Worm (Caenorhabditis elegans) whole organism, L2 larva: Measurements from ENCODE around the gene nhr-204.

ENCODE experiments used
- C34F6.9 ChIP-seq: fragments of 150-350 bp; optimal IDR thresholded peaks from 2 replicates; lab custom pipeline; 2014; ENCODE audit warnings: missing biosample characterization, missing genetic modification characterization
- F13H6.1 ChIP-seq: sonication (generic microtip); optimal IDR thresholded peaks from 2 replicates; lab custom pipeline; 2016; ENCODE audit warnings: missing genetic modification characterization, missing compliant biosample characterization
- R02D3.7 ChIP-seq: fragments of 150-350 bp; optimal IDR thresholded peaks from 2 replicates; lab custom pipeline; 2014; ENCODE audit warnings: missing biosample characterization, missing genetic modification characterization
- ZK546.5 ChIP-seq: sonication (generic microtip); optimal IDR thresholded peaks from 2 replicates; lab custom pipeline; 2017; ENCODE audit warnings: missing biosample characterization, missing genetic modification characterization
- alr-1 ChIP-seq: fragments of 150-350 bp; optimal IDR thresholded peaks from 2 replicates; lab custom pipeline; 2014; ENCODE audit warnings: missing biosample characterization, missing genetic modification characterization
- aly-2 ChIP-seq: fragments of 150-350 bp; optimal IDR thresholded peaks from 2 replicates; lab custom pipeline; 2014; ENCODE audit warnings: missing biosample characterization, missing genetic modification characterization
- blmp-1 ChIP-seq: sonication (generic microtip); optimal IDR thresholded peaks from 2 replicates; lab custom pipeline; 2017; ENCODE audit warnings: missing genetic modification characterization, mild to moderate bottlenecking, missing compliant biosample characterization, antibody characterized with exemption, moderate library complexity; ENCODE audit not compliant: insufficient read depth
- ceh-16 ChIP-seq: fragments of 150-350 bp; optimal IDR thresholded peaks from 2 replicates; lab custom pipeline; 2014; ENCODE audit warnings: missing biosample characterization, missing genetic modification characterization
- ceh-82 ChIP-seq: fragments of 150-350 bp; optimal IDR thresholded peaks from 2 replicates; lab custom pipeline; 2014; ENCODE audit warnings: missing biosample characterization, missing genetic modification characterization
- dmd-4 ChIP-seq: sonication (generic microtip); optimal IDR thresholded peaks from 2 replicates; lab custom pipeline; 2017; ENCODE audit warnings: missing biosample characterization, missing genetic modification characterization
- egl-27 ChIP-seq: sonication (generic microtip); optimal IDR thresholded peaks from 3 replicates; lab custom pipeline; 2017; ENCODE audit warnings: missing biosample characterization, missing genetic modification reagents, missing genetic modification characterization
- elt-1 ChIP-seq: fragments of 150-350 bp; optimal IDR thresholded peaks from 2 replicates; lab custom pipeline; 2014; ENCODE audit warnings: missing biosample characterization, missing genetic modification characterization
- elt-3 ChIP-seq: sonication (generic microtip); optimal IDR thresholded peaks from 2 replicates; lab custom pipeline; 2017; ENCODE audit warnings: missing biosample characterization, missing genetic modification characterization
- lin-11 ChIP-seq: fragments of 150-350 bp; sonication (generic microtip); optimal IDR thresholded peaks from 2 replicates; lab custom pipeline; 2014; ENCODE audit warnings: missing biosample characterization, missing genetic modification characterization, inconsistent platforms, mixed read lengths
- lin-13 ChIP-seq: fragments of 150-350 bp; optimal IDR thresholded peaks from 2 replicates; lab custom pipeline; 2014; ENCODE audit warnings: missing biosample characterization, missing genetic modification reagents, missing genetic modification characterization
- lin-39 ChIP-seq: fragments of 150-350 bp; optimal IDR thresholded peaks from 2 replicates; lab custom pipeline; 2014; ENCODE audit warnings: missing biosample characterization, missing genetic modification reagents, missing genetic modification characterization
- lsy-2 ChIP-seq, 2 experiments: fragments of 150-350 bp in 1 of 2; sonication (generic microtip) in 1 of 2; optimal IDR thresholded peaks; 2 replicates each; lab custom pipeline; 2014 to 2017; ENCODE audit warnings: missing biosample characterization in 2 of 2, missing genetic modification characterization in 2 of 2
- mab-5 ChIP-seq: fragments of 150-350 bp; optimal IDR thresholded peaks from 2 replicates; lab custom pipeline; 2014; ENCODE audit warnings: missing biosample characterization, missing genetic modification characterization
- mdl-1 ChIP-seq, 2 experiments: fragments of 150-350 bp in 1 of 2; sonication (generic microtip) in 1 of 2; optimal IDR thresholded peaks; 2 replicates each; lab custom pipeline; 2017; ENCODE audit warnings: missing biosample characterization in 2 of 2, missing genetic modification characterization in 2 of 2
- nhr-10 ChIP-seq: sonication (generic microtip); optimal IDR thresholded peaks from 2 replicates; lab custom pipeline; 2017; ENCODE audit warnings: missing biosample characterization, missing genetic modification characterization
- nhr-11 ChIP-seq: fragments of 150-350 bp; optimal IDR thresholded peaks from 2 replicates; lab custom pipeline; 2014; ENCODE audit warnings: missing biosample characterization, missing genetic modification characterization
- nhr-12 ChIP-seq: fragments of 150-350 bp; optimal IDR thresholded peaks from 2 replicates; lab custom pipeline; 2014; ENCODE audit warnings: missing biosample characterization, missing genetic modification characterization
- nhr-129 ChIP-seq: fragments of 150-350 bp; optimal IDR thresholded peaks from 2 replicates; lab custom pipeline; 2014; ENCODE audit warnings: missing biosample characterization, missing genetic modification characterization
- nhr-23 ChIP-seq: fragments of 150-350 bp; optimal IDR thresholded peaks from 2 replicates; lab custom pipeline; 2014; ENCODE audit warnings: missing biosample characterization, missing genetic modification reagents, missing genetic modification characterization
- nhr-237 ChIP-seq: fragments of 150-350 bp; optimal IDR thresholded peaks from 2 replicates; lab custom pipeline; 2014; ENCODE audit warnings: missing biosample characterization, missing genetic modification characterization
- nhr-25 ChIP-seq: fragments of 150-350 bp; sonication (generic microtip); optimal IDR thresholded peaks from 3 replicates; lab custom pipeline; 2014; ENCODE audit warnings: missing biosample characterization, missing genetic modification characterization
- nhr-77 ChIP-seq: fragments of 150-350 bp; optimal IDR thresholded peaks from 2 replicates; lab custom pipeline; 2014; ENCODE audit warnings: missing biosample characterization, missing genetic modification characterization
- peb-1 ChIP-seq: fragments of 150-350 bp; optimal IDR thresholded peaks from 2 replicates; lab custom pipeline; 2014; ENCODE audit warnings: missing biosample characterization, missing genetic modification characterization
- sem-4 ChIP-seq: fragments of 150-350 bp; optimal IDR thresholded peaks from 2 replicates; lab custom pipeline; 2014; ENCODE audit warnings: missing biosample characterization, missing genetic modification reagents, missing genetic modification characterization
- sma-9 ChIP-seq, 2 experiments: fragments of 150-350 bp in 1 of 2; sonication (generic microtip) in 1 of 2; optimal IDR thresholded peaks; 2 replicates each; lab custom pipeline; 2014 to 2016; ENCODE audit warnings: missing genetic modification characterization in 2 of 2, mild to moderate bottlenecking in 1 of 2, missing biosample characterization in 1 of 2, missing compliant biosample characterization in 1 of 2, missing genetic modification reagents in 1 of 2, moderate library complexity in 1 of 2
- unc-39 ChIP-seq: fragments of 150-350 bp; optimal IDR thresholded peaks from 2 replicates; lab custom pipeline; 2014; ENCODE audit warnings: missing biosample characterization, missing genetic modification characterization
- unc-55 ChIP-seq: fragments of 150-350 bp; sonication (generic microtip); optimal IDR thresholded peaks from 3 replicates; lab custom pipeline; 2014; ENCODE audit warnings: missing biosample characterization, missing genetic modification reagents, missing genetic modification characterization
- ztf-1 ChIP-seq: fragments of 200-800 bp; sonication (Bioruptor generic); conservative IDR thresholded peaks from 2 replicates; pipeline ENCODE4 v1.3.6; 2022; ENCODE audit warnings: missing genetic modification characterization, missing compliant biosample characterization
- ztf-11 ChIP-seq: sonication (generic microtip); optimal IDR thresholded peaks from 2 replicates; lab custom pipeline; 2017; ENCODE audit warnings: missing biosample characterization, missing genetic modification characterization
- ztf-4 ChIP-seq: fragments of 150-350 bp; optimal IDR thresholded peaks from 2 replicates; lab custom pipeline; 2014; ENCODE audit warnings: missing biosample characterization, missing genetic modification characterization

Gene nhr-204

ce11 chrV:258730-259129 is at the start of gene nhr-204:
Gene nhr-204, minus strand, starts transcription at chrV:258830.
- TF ChIP-seq F13H6.1 (no peak), nhr-23 (tag; lab: Kevin White, UChicago) (no peak), peb-1 (tag; lab: Kevin White, UChicago) (no peak), lsy-2 (tag; optimal IDR thresholded peaks at IDR 0.05; lab: Kevin White, UChicago) (no peak)

ce11 chrV:304613-305012 is 46.0 kb upstream of the nhr-204 start, which contains the start of gene F33E11.3:
Gene F33E11.3, minus strand, starts transcription at chrV:304713.
- no peak for TF ChIP-seq lsy-2 (tag; optimal IDR thresholded peaks at IDR 0.05; lab: Kevin White, UChicago)
- no peak for TF ChIP-seq ceh-16 (tag; lab: Kevin White, UChicago)
- peak; percentile 2 for TF ChIP-seq unc-55
- TF ChIP-seq lin-39 (tag; lab: Kevin White, UChicago): no peak
- TF ChIP-seq, all 48 proteins: peak for 1

- TF ChIP-seq lin-11 (tag; lab: Kevin White, UChicago) (no peak), ZK546.5 (tag; lab: Kevin White, UChicago) (no peak), ztf-1 (GFP tag; lab: Robert Waterston, UW) (no peak), unc-55 (no peak), nhr-12 (tag; lab: Kevin White, UChicago) (no peak), elt-3 (tag; lab: Kevin White, UChicago) (no peak), peb-1 (tag; lab: Kevin White, UChicago) (no peak), nhr-129 (no peak), mdl-1 (tag; optimal IDR thresholded peaks at IDR 0.05; lab: Kevin White, UChicago) (no peak), nhr-10 (tag; lab: Kevin White, UChicago) (no peak), R02D3.7 (no peak), ztf-4 (tag; lab: Kevin White, UChicago) (no peak), sem-4 (no peak)
These were observed 44.6 kb upstream of the nhr-204 start for ce11 chrV:303271-303670.

- TF ChIP-seq alr-1 (tag; lab: Kevin White, UChicago) (no peak), mab-5 (tag; lab: Kevin White, UChicago) (no peak), nhr-11 (tag; lab: Kevin White, UChicago) (no peak), aly-2 (no peak), peb-1 (tag; lab: Kevin White, UChicago) (no peak), nhr-10 (tag; lab: Kevin White, UChicago) (no peak), elt-1 (tag; lab: Kevin White, UChicago) (no peak), unc-39 (tag; lab: Kevin White, UChicago) (no peak), nhr-23 (tag; lab: Kevin White, UChicago) (no peak), R02D3.7 (no peak), lin-13 (GFP tag; lab: Kevin White, UChicago) (no peak), lin-11 (tag; lab: Kevin White, UChicago) (no peak), sma-9 (GFP tag; optimal IDR thresholded peaks at IDR 0.05; lab: Kevin White, UChicago) (no peak), sma-9 (tag; optimal IDR thresholded peaks at IDR 0.05; lab: Kevin White, UChicago) (no peak), blmp-1 (no peak), dmd-4 (tag; lab: Kevin White, UChicago) (no peak), lin-39 (tag; lab: Kevin White, UChicago) (no peak)
These were observed 39.8 kb upstream of the nhr-204 start for ce11 chrV:298395-298794.

- no peak for TF ChIP-seq mdl-1 (tag; optimal IDR thresholded peaks at IDR 0.05; lab: Kevin White, UChicago)
- no peak for TF ChIP-seq nhr-77 (tag; lab: Kevin White, UChicago)
- TF ChIP-seq unc-39 (tag; lab: Kevin White, UChicago): no peak
- no peak for TF ChIP-seq nhr-25 (tag; lab: Kevin White, UChicago)
- TF ChIP-seq lin-11 (tag; lab: Kevin White, UChicago): no peak
- no peak for TF ChIP-seq unc-55
- no peak for TF ChIP-seq elt-3 (tag; lab: Kevin White, UChicago)
- no peak for TF ChIP-seq egl-27
- no peak for TF ChIP-seq alr-1 (tag; lab: Kevin White, UChicago)
- no peak for TF ChIP-seq lsy-2 (tag; optimal IDR thresholded peaks at IDR 0.05; lab: Kevin White, UChicago)
- no peak for TF ChIP-seq sma-9 (GFP tag; optimal IDR thresholded peaks at IDR 0.05; lab: Kevin White, UChicago)
- TF ChIP-seq sma-9 (tag; optimal IDR thresholded peaks at IDR 0.05; lab: Kevin White, UChicago): no peak
- no peak for TF ChIP-seq ceh-82 (tag; lab: Kevin White, UChicago)
- TF ChIP-seq aly-2: no peak
- no peak for TF ChIP-seq nhr-10 (tag; lab: Kevin White, UChicago)
- no peak for TF ChIP-seq ztf-11 (tag; lab: Kevin White, UChicago)
- TF ChIP-seq nhr-237 (tag; lab: Kevin White, UChicago): no peak
- TF ChIP-seq nhr-23 (tag; lab: Kevin White, UChicago): no peak
- TF ChIP-seq C34F6.9 (tag; lab: Kevin White, UChicago): no peak
- TF ChIP-seq F13H6.1: no peak
These were observed 38.9 kb upstream of the nhr-204 start, which contains the start of gene F33E11.2 for ce11 chrV:297424-297991. Gene F33E11.2, plus strand, starts transcription at chrV:297947.
